Worm (Caenorhabditis elegans) whole organism, L1 larva: ENCODE results near the gene M163.1.

Source experiments
- ceh-82 ChIP-seq, 3 experiments: fragments of 150-350 bp in 1 of 3; sonication (generic microtip) in 2 of 3; optimal IDR thresholded peaks; 2 replicates each; lab custom pipeline; 2014 to 2017; ENCODE audit warnings: missing biosample characterization in 3 of 3, missing genetic modification characterization in 3 of 3
- lin-35 ChIP-seq, 2 experiments: fragments of 150-350 bp; optimal IDR thresholded peaks; 2 replicates each; lab custom pipeline; 2014; ENCODE audit warnings: missing biosample characterization in 2 of 2, missing genetic modification characterization in 2 of 2, missing genetic modification reagents in 2 of 2
- lsy-2 ChIP-seq, 2 experiments: fragments of 150-350 bp; optimal IDR thresholded peaks; 2 replicates each; lab custom pipeline; 2014; ENCODE audit warnings: missing biosample characterization in 2 of 2, missing genetic modification characterization in 2 of 2
- nhr-12 ChIP-seq: sonication (generic microtip); optimal IDR thresholded peaks from 2 replicates; lab custom pipeline; 2017; ENCODE audit warnings: missing biosample characterization, missing genetic modification characterization
- nhr-237 ChIP-seq: fragments of 150-350 bp; optimal IDR thresholded peaks from 2 replicates; lab custom pipeline; 2014; ENCODE audit warnings: missing biosample characterization, missing genetic modification characterization
- nhr-84 ChIP-seq: sonication (generic microtip); optimal IDR thresholded peaks from 2 replicates; lab custom pipeline; 2017; ENCODE audit warnings: missing biosample characterization, missing genetic modification characterization
- nhr-90 ChIP-seq: sonication (generic microtip); optimal IDR thresholded peaks from 2 replicates; lab custom pipeline; 2016; ENCODE audit warnings: mild to moderate bottlenecking, missing genetic modification characterization, missing compliant biosample characterization; ENCODE audit not compliant: poor library complexity
- pqm-1 ChIP-seq: sonication (generic microtip); optimal IDR thresholded peaks from 3 replicates; lab custom pipeline; 2017; ENCODE audit warnings: missing biosample characterization, missing genetic modification characterization
- unc-86 ChIP-seq: sonication (generic microtip); optimal IDR thresholded peaks from 2 replicates; lab custom pipeline; 2016; ENCODE audit warnings: missing genetic modification characterization, missing compliant biosample characterization

DNA sequence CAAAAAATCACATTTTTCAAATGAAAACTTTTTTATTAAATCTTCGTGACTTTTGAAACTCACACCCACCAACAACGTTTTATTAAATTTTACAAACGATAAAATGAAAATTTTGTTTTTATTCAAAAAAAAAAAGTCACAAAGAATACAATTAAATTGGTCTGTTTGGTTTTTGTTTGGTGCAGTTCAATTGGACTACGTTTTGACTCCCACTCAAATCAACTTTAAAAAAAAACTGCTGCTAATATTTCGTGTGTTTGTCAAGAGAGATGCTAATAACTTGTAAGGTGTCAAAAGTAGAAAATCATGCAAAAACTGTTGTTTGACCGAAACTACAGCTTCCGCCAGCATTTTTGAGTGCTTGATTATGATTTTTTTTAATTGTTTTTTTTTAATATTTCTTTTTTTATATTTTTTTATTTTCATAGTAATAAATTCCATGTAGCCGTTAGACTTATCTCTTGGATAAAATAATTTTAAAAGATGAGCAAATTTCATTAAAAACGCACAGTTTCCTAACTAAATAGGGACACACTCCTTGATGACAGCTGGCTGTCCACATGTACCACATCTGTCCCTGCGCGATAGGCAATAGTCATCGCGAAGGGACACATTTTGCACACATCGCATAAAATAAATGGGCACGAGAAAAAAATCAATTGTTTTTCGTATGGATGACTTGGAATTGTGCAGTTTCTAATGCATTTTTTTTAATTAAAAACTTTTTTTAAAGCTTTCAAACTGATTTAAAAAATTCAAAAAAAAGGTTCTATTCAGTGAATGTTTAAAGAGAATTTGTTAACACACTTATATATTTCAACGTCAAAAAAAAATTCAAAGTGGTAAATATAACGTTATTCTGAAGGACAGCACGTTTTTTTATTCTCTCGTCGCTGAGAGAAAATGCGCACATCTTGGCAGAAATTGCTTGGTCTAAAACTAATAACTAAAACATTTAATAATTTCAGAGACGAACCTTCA, 22.0 kb upstream of the M163.1 start:
- peak; percentile 100 for TF ChIP-seq nhr-90 (tag; lab: Kevin White, UChicago)
- TF ChIP-seq nhr-84 (tag; lab: Kevin White, UChicago): no peak
- TF ChIP-seq lsy-2 (tag; optimal IDR thresholded peaks at IDR 0.05; lab: Kevin White, UChicago): peak; percentile 95 to 96
- peak; percentile 83 for TF ChIP-seq nhr-12 (tag; lab: Kevin White, UChicago)
- peak; percentile 79 to 93 for TF ChIP-seq lin-35 (GFP tag; optimal IDR thresholded peaks at IDR 0.05; lab: Kevin White, UChicago)
- peak; percentile 97 for TF ChIP-seq unc-86 (tag; lab: Kevin White, UChicago)
- TF ChIP-seq ceh-82 (tag; optimal IDR thresholded peaks at IDR 0.05; lab: Kevin White, UChicago): peak; percentile 99 to 100 (median 100)
- TF ChIP-seq nhr-237 (tag; lab: Kevin White, UChicago): peak; percentile 99
- TF ChIP-seq pqm-1 (tag; lab: Kevin White, UChicago): peak; percentile 98
